Fruit fly (Drosophila melanogaster) whole organism, pupa: ENCODE measurements around the gene xit.

ENCODE experiments used
- CG10348 ChIP-seq: fragments of 200-800 bp; sonication (Bioruptor generic); IDR thresholded peaks from 2 replicates; pipeline ENCODE4 v1.3.6; 2022; ENCODE audit warnings: missing biosample characterization, missing genetic modification characterization
- CG12605 ChIP-seq: fragments of 200-800 bp; sonication (Bioruptor generic); IDR thresholded peaks from 2 replicates; pipeline ENCODE4 v1.3.6; 2022; ENCODE audit warnings: missing biosample characterization, missing genetic modification characterization
- CG13204 ChIP-seq: fragments of 200-800 bp; sonication (Bioruptor generic); optimal IDR thresholded peaks from 2 replicates; lab custom pipeline; 2018; ENCODE audit warnings: missing biosample characterization, mild to moderate bottlenecking, missing genetic modification characterization, moderate library complexity
- CG14655 ChIP-seq: fragments of 200-800 bp; sonication (Bioruptor generic); optimal IDR thresholded peaks from 3 replicates; lab custom pipeline; 2017; ENCODE audit warnings: mild to moderate bottlenecking, missing biosample characterization, missing genetic modification reagents, missing genetic modification characterization
- CG15710 ChIP-seq: fragments of 200-800 bp; sonication (Bioruptor generic); optimal IDR thresholded peaks from 2 replicates; lab custom pipeline; 2018; ENCODE audit warnings: missing biosample characterization, mild to moderate bottlenecking, missing genetic modification characterization, moderate library complexity
- CG17806 ChIP-seq: fragments of 200-800 bp; sonication (Bioruptor generic); optimal IDR thresholded peaks from 2 replicates; lab custom pipeline; 2018; ENCODE audit warnings: missing biosample characterization, mild to moderate bottlenecking, missing genetic modification characterization, moderate library complexity
- CG32121 ChIP-seq: fragments of 200-800 bp; sonication (Bioruptor generic); IDR thresholded peaks from 2 replicates; pipeline ENCODE4 v1.3.6; 2022; ENCODE audit warnings: missing biosample characterization, missing genetic modification characterization
- CG34367 ChIP-seq: fragments of 200-800 bp; sonication (Bioruptor generic); optimal IDR thresholded peaks from 2 replicates; lab custom pipeline; 2018; ENCODE audit warnings: missing biosample characterization, mild to moderate bottlenecking, missing genetic modification characterization
- CG4496 ChIP-seq: fragments of 200-800 bp; sonication (Bioruptor generic); IDR thresholded peaks from 3 replicates; pipeline ENCODE4 v1.3.6; 2022; ENCODE audit warnings: missing biosample characterization, missing genetic modification characterization
- CG8159 ChIP-seq: fragments of 200-800 bp; sonication (Bioruptor generic); optimal IDR thresholded peaks from 3 replicates; lab custom pipeline; 2018; ENCODE audit warnings: missing biosample characterization, mild to moderate bottlenecking, missing genetic modification characterization, moderate library complexity
- CG8301 ChIP-seq: fragments of 200-800 bp; sonication (Bioruptor generic); optimal IDR thresholded peaks from 2 replicates; lab custom pipeline; 2018; ENCODE audit warnings: missing biosample characterization, mild to moderate bottlenecking, missing genetic modification characterization
- CG9948 ChIP-seq: fragments of 200-800 bp; sonication (Bioruptor generic); optimal IDR thresholded peaks from 2 replicates; lab custom pipeline; 2018; ENCODE audit warnings: missing biosample characterization, mild to moderate bottlenecking, missing genetic modification characterization, moderate library complexity
- D1 ChIP-seq: fragments of 200-800 bp; sonication (Bioruptor generic); optimal IDR thresholded peaks from 2 replicates; lab custom pipeline; 2018; ENCODE audit warnings: missing biosample characterization, mild to moderate bottlenecking, missing genetic modification characterization, moderate library complexity
- EcR ChIP-seq: fragments of 200-800 bp; sonication (Bioruptor generic); optimal IDR thresholded peaks from 3 replicates; lab custom pipeline; 2019; ENCODE audit warnings: missing biosample characterization, missing genetic modification characterization, mild to moderate bottlenecking, moderate library complexity, missing genetic modification reagents
- Ets98B ChIP-seq: fragments of 200-800 bp; sonication (Bioruptor generic); IDR thresholded peaks from 2 replicates; pipeline ENCODE4 v1.3.6; 2022; ENCODE audit warnings: missing biosample characterization, missing genetic modification characterization
- Pif1A ChIP-seq: fragments of 200-800 bp; sonication (Bioruptor generic); optimal IDR thresholded peaks from 3 replicates; lab custom pipeline; 2016; ENCODE audit warnings: missing biosample characterization, missing genetic modification characterization
- Pif1B ChIP-seq: fragments of 200-800 bp; sonication (Bioruptor generic); optimal IDR thresholded peaks from 3 replicates; lab custom pipeline; 2016; ENCODE audit warnings: missing biosample characterization, missing genetic modification characterization
- Snoo ChIP-seq: fragments of 200-800 bp; sonication (Bioruptor generic); optimal IDR thresholded peaks from 3 replicates; lab custom pipeline; 2017; ENCODE audit warnings: missing biosample characterization, mild to moderate bottlenecking, missing genetic modification characterization, inconsistent platforms
- fd96Ca ChIP-seq: fragments of 200-800 bp; sonication (Bioruptor generic); IDR thresholded peaks from 3 replicates; pipeline ENCODE4 v1.3.6; 2022; ENCODE audit warnings: missing biosample characterization, missing genetic modification characterization
- gl ChIP-seq: fragments of 200-800 bp; sonication (Bioruptor generic); optimal IDR thresholded peaks from 2 replicates; lab custom pipeline; 2018; ENCODE audit warnings: missing biosample characterization, mild to moderate bottlenecking, missing genetic modification characterization
- rn ChIP-seq: fragments of 200-800 bp; sonication (Bioruptor generic); IDR thresholded peaks from 2 replicates; pipeline ENCODE4 v1.3.6; 2022; ENCODE audit warnings: missing biosample characterization, missing genetic modification characterization

The xit gene

DNA sequence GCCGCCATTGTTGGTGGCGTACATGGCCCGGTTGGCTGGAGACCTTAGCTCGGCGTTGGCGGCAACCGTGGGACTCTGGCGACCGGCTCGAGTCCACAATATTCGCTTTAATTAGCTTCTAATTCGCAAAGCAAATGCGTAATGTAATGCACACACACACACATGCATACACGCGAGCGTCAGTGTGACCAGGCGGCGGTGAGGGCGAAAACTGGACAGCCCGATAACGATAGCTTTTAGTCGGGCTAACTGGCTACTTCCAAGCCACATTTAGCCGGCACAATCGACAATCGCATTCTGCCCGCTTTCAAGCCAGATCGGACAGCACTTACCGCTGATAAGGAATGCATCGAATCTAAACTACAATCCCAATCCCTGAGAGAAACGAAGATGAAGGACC, at the start of gene xit, which contains the start of gene Nf-YC:
Gene xit (plus strand): TSS at position 314 of the 400 bp plus-strand sequence.
Gene Nf-YC (minus strand): TSS at position 217 of the 400 bp plus-strand sequence.
- TF ChIP-seq gl (tag; lab: Kevin White, UChicago), result no peak
- TF ChIP-seq Ets98B (GFP tag; lab: Robert Waterston, UW), result 0 out of 2 replicates have a peak, but pooled peaks have one; percentile 7
- TF ChIP-seq CG12605, result no peak
- no peak for TF ChIP-seq CG8301
- no peak for TF ChIP-seq Pif1B
- TF ChIP-seq rn (GFP tag; lab: Robert Waterston, UW), result no peak
- no peak for TF ChIP-seq CG14655 (GFP tag; lab: Kevin White, UChicago)
- TF ChIP-seq CG10348, result no peak
- TF ChIP-seq EcR, result no peak
- peak; percentile 16; the same call in 1 of the 2 replicates for TF ChIP-seq CG32121 (GFP tag; lab: Robert Waterston, UW)
- TF ChIP-seq fd96Ca, result peak; percentile 38; the same call in 1 of the 3 replicates
- TF ChIP-seq CG8159 (tag; lab: Kevin White, UChicago), result no peak

- no peak for TF ChIP-seq CG32121 (GFP tag; lab: Robert Waterston, UW)
- peak; percentile 58 for TF ChIP-seq Snoo (tag; lab: Kevin White, UChicago)
- TF ChIP-seq CG15710 (tag; lab: Kevin White, UChicago), result peak; percentile 40
- TF ChIP-seq Pif1A (GFP tag; lab: Kevin White, UChicago), result no peak
- TF ChIP-seq CG14655 (GFP tag; lab: Kevin White, UChicago), result no peak
- no peak for TF ChIP-seq CG8301
- TF ChIP-seq EcR, result peak; percentile 53
- TF ChIP-seq CG12605, result no peak
- TF ChIP-seq gl (tag; lab: Kevin White, UChicago), result no peak
- TF ChIP-seq CG9948 (tag; lab: Kevin White, UChicago), result peak; percentile 15
- TF ChIP-seq Pif1B, result no peak
- TF ChIP-seq fd96Ca, result no peak
- TF ChIP-seq CG17806, result peak; percentile 8
- TF ChIP-seq CG4496 (GFP tag; lab: Robert Waterston, UW), result no peak
- peak; percentile 49 for TF ChIP-seq CG8159 (tag; lab: Kevin White, UChicago)
- TF ChIP-seq D1 (tag; lab: Kevin White, UChicago), result no peak
- TF ChIP-seq CG34367, result no peak
- TF ChIP-seq, all 21 proteins: peak for 6
Measured at dm6 chrX:6775622-6776021, 45.2 kb upstream of the xit start.

DNA sequence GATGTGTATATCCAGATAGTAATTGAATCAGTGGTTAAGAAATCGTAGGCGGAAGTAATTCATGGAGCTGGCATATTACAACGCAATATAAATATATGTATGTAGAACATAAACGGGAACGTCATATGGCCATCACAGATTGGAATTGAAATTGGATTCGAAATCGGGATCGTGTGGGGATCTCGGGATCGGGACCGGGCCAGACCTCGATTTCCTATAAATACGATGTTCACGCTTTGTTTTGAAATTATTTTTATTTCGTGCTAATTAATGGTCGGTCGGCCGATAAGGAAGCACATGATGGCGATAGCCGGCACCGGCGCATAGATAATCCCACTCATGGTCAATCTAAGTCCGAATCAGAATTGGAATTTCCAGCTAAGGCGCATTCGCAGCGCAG, 44.5 kb upstream of the xit start:
- TF ChIP-seq CG9948 (tag; lab: Kevin White, UChicago), result no peak
- TF ChIP-seq Pif1B, result no peak
- TF ChIP-seq CG15710 (tag; lab: Kevin White, UChicago), result no peak
- TF ChIP-seq gl (tag; lab: Kevin White, UChicago), result no peak
- no peak for TF ChIP-seq CG8301
- TF ChIP-seq D1 (tag; lab: Kevin White, UChicago), result no peak
- TF ChIP-seq CG14655 (GFP tag; lab: Kevin White, UChicago), result no peak
- no peak for TF ChIP-seq CG4496 (GFP tag; lab: Robert Waterston, UW)
- no peak for TF ChIP-seq CG10348
- TF ChIP-seq CG13204 (GFP tag; lab: Kevin White, UChicago), result no peak
- no peak for TF ChIP-seq rn (GFP tag; lab: Robert Waterston, UW)
- TF ChIP-seq Ets98B (GFP tag; lab: Robert Waterston, UW), result no peak
- no peak for TF ChIP-seq CG8159 (tag; lab: Kevin White, UChicago)
- TF ChIP-seq CG17806, result no peak
- TF ChIP-seq EcR, result no peak
- no peak for TF ChIP-seq CG32121 (GFP tag; lab: Robert Waterston, UW)
- TF ChIP-seq CG12605, result no peak
- no peak for TF ChIP-seq fd96Ca
- no peak for TF ChIP-seq Pif1A (GFP tag; lab: Kevin White, UChicago)
- no peak for TF ChIP-seq Snoo (tag; lab: Kevin White, UChicago)

- peak; percentile 8 for TF ChIP-seq EcR
- TF ChIP-seq Pif1B, result no peak
Measured at dm6 chrX:6776934-6777333, 43.9 kb upstream of the xit start.

DNA sequence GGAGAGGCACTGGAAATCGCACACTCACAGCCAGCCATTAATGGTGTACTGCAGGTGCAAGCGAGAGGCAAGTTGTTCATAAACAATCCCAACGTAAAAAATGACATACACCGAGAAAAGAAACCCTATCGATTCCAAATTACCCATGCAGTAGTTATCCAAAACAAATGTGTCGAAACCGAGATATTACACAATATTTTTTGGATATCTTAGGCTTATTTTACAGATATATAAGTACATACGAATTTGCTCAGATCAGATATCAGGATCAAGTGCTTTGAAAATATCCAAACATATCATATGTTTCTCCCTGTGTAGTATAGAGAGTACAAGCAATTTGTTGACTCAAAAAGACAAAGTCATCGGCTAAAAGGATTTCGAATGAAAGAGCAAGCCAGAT, 43.4 kb upstream of the xit start:
- TF ChIP-seq CG13204 (GFP tag; lab: Kevin White, UChicago) (peak; percentile 67), D1 (tag; lab: Kevin White, UChicago) (peak; percentile 60), CG15710 (tag; lab: Kevin White, UChicago) (peak; percentile 93), gl (tag; lab: Kevin White, UChicago) (peak; percentile 85), CG14655 (GFP tag; lab: Kevin White, UChicago) (peak; percentile 90), CG32121 (GFP tag; lab: Robert Waterston, UW) (no peak), CG34367 (peak; percentile 94), CG10348 (no peak), CG4496 (GFP tag; lab: Robert Waterston, UW) (peak; percentile 86), EcR (no peak), Ets98B (GFP tag; lab: Robert Waterston, UW) (peak; percentile 60), Pif1A (GFP tag; lab: Kevin White, UChicago) (peak; percentile 88), Snoo (tag; lab: Kevin White, UChicago) (peak; percentile 78), CG8159 (tag; lab: Kevin White, UChicago) (peak; percentile 95), CG8301 (peak; percentile 86), CG17806 (peak; percentile 94), CG9948 (tag; lab: Kevin White, UChicago) (peak; percentile 95), Pif1B (peak; percentile 87), CG12605 (peak; percentile 71), fd96Ca (peak; percentile 57; the same call in 2 of the 3 replicates), rn (GFP tag; lab: Robert Waterston, UW) (peak; percentile 53)

dm6 chrX:6778068-6778467, 42.7 kb upstream of the xit start:
- TF ChIP-seq D1 (tag; lab: Kevin White, UChicago) (no peak), Snoo (tag; lab: Kevin White, UChicago) (no peak), CG9948 (tag; lab: Kevin White, UChicago) (peak; percentile 54), CG32121 (GFP tag; lab: Robert Waterston, UW) (no peak), CG8159 (tag; lab: Kevin White, UChicago) (peak; percentile 67), fd96Ca (no peak), EcR (peak; percentile 33), CG34367 (peak; percentile 31), CG14655 (GFP tag; lab: Kevin White, UChicago) (peak; percentile 60), Ets98B (GFP tag; lab: Robert Waterston, UW) (no peak), CG4496 (GFP tag; lab: Robert Waterston, UW) (peak; percentile 24; the same call in 1 of the 3 replicates), CG17806 (peak; percentile 34), CG12605 (no peak), CG10348 (no peak), rn (GFP tag; lab: Robert Waterston, UW) (no peak), Pif1B (peak; percentile 20), CG15710 (tag; lab: Kevin White, UChicago) (peak; percentile 49), CG13204 (GFP tag; lab: Kevin White, UChicago) (no peak), CG8301 (peak; percentile 26), gl (tag; lab: Kevin White, UChicago) (no peak), Pif1A (GFP tag; lab: Kevin White, UChicago) (peak; percentile 10)
